Worm (Caenorhabditis elegans) whole organism, L3 larva: ENCODE measurements around the gene erfa-3.

Experiments
- elt-1 ChIP-seq: fragments of 150-350 bp; optimal IDR thresholded peaks from 2 replicates; lab custom pipeline; 2014; ENCODE audit warnings: missing biosample characterization, missing genetic modification characterization
- nhr-11 ChIP-seq: fragments of 150-350 bp; optimal IDR thresholded peaks from 2 replicates; lab custom pipeline; 2014; ENCODE audit warnings: missing biosample characterization, missing genetic modification characterization
- nhr-76 ChIP-seq: fragments of 150-350 bp; sonication (generic microtip); optimal IDR thresholded peaks from 5 replicates; lab custom pipeline; 2014; ENCODE audit warnings: missing biosample characterization, missing genetic modification characterization
- sea-2 ChIP-seq: fragments of 150-350 bp; sonication (generic microtip); optimal IDR thresholded peaks from 4 replicates; lab custom pipeline; 2014; ENCODE audit warnings: missing biosample characterization, missing genetic modification reagents, missing genetic modification characterization

DNA sequence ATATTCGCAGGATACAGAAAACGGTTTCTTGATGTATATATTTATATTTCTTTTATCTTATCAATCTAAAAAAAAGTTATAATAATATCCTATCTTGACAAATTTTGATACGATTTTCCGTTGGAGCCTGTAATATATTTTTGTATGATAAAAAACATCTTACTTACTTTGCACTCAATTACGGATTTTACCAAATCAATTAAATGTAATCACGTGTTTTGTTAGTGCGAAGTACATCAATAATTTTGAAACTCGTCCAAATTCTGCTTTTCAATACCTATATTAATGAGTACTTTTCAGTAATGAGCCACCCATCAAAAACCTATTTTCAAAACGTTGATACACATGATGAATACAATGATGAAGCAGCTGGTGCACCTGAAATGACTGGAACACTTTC, 36.5 kb upstream of the erfa-3 start, which contains the start of gene T19C4.1:
- TF ChIP-seq nhr-11 (tag; lab: Kevin White, UChicago) (no peak), nhr-76 (no peak), elt-1 (no peak), sea-2 (no peak)
